Worm (Caenorhabditis elegans) whole organism, late embryonic: ENCODE data around the gene arf-5.

Experiments used
- Y22D7AL.16 ChIP-seq: sonication (generic microtip); optimal IDR thresholded peaks from 2 replicates; lab custom pipeline; 2016; ENCODE audit warnings: missing genetic modification characterization, missing compliant biosample characterization
- ceh-9 ChIP-seq: sonication (generic microtip); optimal IDR thresholded peaks from 2 replicates; lab custom pipeline; 2016; ENCODE audit warnings: mild to moderate bottlenecking, missing genetic modification characterization, inconsistent platforms, missing compliant biosample characterization
- dmd-4 ChIP-seq: sonication (generic microtip); optimal IDR thresholded peaks from 2 replicates; lab custom pipeline; 2016; ENCODE audit warnings: borderline replicate concordance, missing genetic modification characterization, missing compliant biosample characterization
- pha-4 ChIP-seq: fragments of 150-350 bp; optimal IDR thresholded peaks from 2 replicates; lab custom pipeline; 2018; ENCODE audit warnings: missing biosample characterization, missing genetic modification reagents, missing genetic modification characterization

ce11 chrIV:8010521-8010920 lies 28.2 kb downstream of the arf-5 start:
- TF ChIP-seq Y22D7AL.16 (tag; lab: Kevin White, UChicago) = no peak
- no peak for TF ChIP-seq pha-4 (tag; lab: Kevin White, UChicago)
- no peak for TF ChIP-seq dmd-4 (tag; lab: Kevin White, UChicago)
- TF ChIP-seq ceh-9 (tag; lab: Kevin White, UChicago) = no peak
